Fruit fly (Drosophila melanogaster): ENCODE data around the gene Atxn7.

Atxn7 gene

dm6 chr2L:2397080-2397479, 21.4 kb downstream of the Atxn7 start (continued):
- no peak for TF ChIP-seq Lpt (GFP tag; optimal IDR thresholded peaks at IDR 0.05)
- TF ChIP-seq scrt (GFP tag; optimal IDR thresholded peaks at IDR 0.05) = no peak
- TF ChIP-seq CG32532 (GFP tag; IDR thresholded peaks at IDR 0.05) = no peak
- TF ChIP-seq row (GFP tag; IDR thresholded peaks at IDR 0.05) = peak; percentile 32; the same call in 1 of the 3 replicates
- no peak for TF ChIP-seq ssp (GFP tag; IDR thresholded peaks at IDR 0.05)
- no peak for TF ChIP-seq klu (GFP tag; IDR thresholded peaks at IDR 0.05)
- no peak for TF ChIP-seq pros (GFP tag; optimal IDR thresholded peaks at IDR 0.05)
- no peak for TF ChIP-seq Six4 (GFP tag; optimal IDR thresholded peaks at IDR 0.05)
- TF ChIP-seq hth (optimal IDR thresholded peaks at IDR 0.05) = no peak
- TF ChIP-seq Ets65A (GFP tag) = peak; percentile 66
- TF ChIP-seq CG11696 (GFP tag; IDR thresholded peaks at IDR 0.05) = no peak
- no peak for TF ChIP-seq B-H1 (GFP tag; IDR thresholded peaks at IDR 0.05)
- no peak for TF ChIP-seq CG16815 (GFP tag; optimal IDR thresholded peaks at IDR 0.05)
- TF ChIP-seq CG30020 (tag; optimal IDR thresholded peaks at IDR 0.05) = no peak
- TF ChIP-seq CG9727 (GFP tag; optimal IDR thresholded peaks at IDR 0.05) = no peak
- no peak for TF ChIP-seq CG8765 (GFP tag; IDR thresholded peaks at IDR 0.05)
- TF ChIP-seq CG2678 (tag; optimal IDR thresholded peaks at IDR 0.05) = no peak
- peak; percentile 46; the same call in 1 of the 2 replicates for TF ChIP-seq sisA (GFP tag; IDR thresholded peaks at IDR 0.05)
- no peak for TF ChIP-seq CG17829 (tag; optimal IDR thresholded peaks at IDR 0.05)
- TF ChIP-seq CG13624 (GFP tag; optimal IDR thresholded peaks at IDR 0.05) = no peak
- TF ChIP-seq CG7556 (GFP tag; optimal IDR thresholded peaks at IDR 0.05) = no peak
- no peak for TF ChIP-seq CG2712 (tag; optimal IDR thresholded peaks at IDR 0.05)
- TF ChIP-seq Adf1 (GFP tag; IDR thresholded peaks at IDR 0.05) = no peak
- TF ChIP-seq CG17186 (GFP tag; optimal IDR thresholded peaks at IDR 0.05) = no peak
- TF ChIP-seq ash1 (GFP tag; optimal IDR thresholded peaks at IDR 0.05) = no peak
- no peak for TF ChIP-seq CG12155 (GFP tag; optimal IDR thresholded peaks at IDR 0.05)
- TF ChIP-seq Bdp1 (GFP tag; optimal IDR thresholded peaks at IDR 0.05) = no peak
- TF ChIP-seq CG8388 (GFP tag; optimal IDR thresholded peaks at IDR 0.05) = no peak
- no peak for TF ChIP-seq gce (GFP tag; IDR thresholded peaks at IDR 0.05)
- peak; percentile 14 for TF ChIP-seq CG7839 (tag; optimal IDR thresholded peaks at IDR 0.05)
- TF ChIP-seq CG12104 (GFP tag; optimal IDR thresholded peaks at IDR 0.05) = no peak
- TF ChIP-seq Oaz (GFP tag; IDR thresholded peaks at IDR 0.05) = no peak
- TF ChIP-seq CG18619 (GFP tag; optimal IDR thresholded peaks at IDR 0.05) = no peak
- no peak for TF ChIP-seq BtbVII (GFP tag; optimal IDR thresholded peaks at IDR 0.05)
- TF ChIP-seq Gug (GFP tag; IDR thresholded peaks at IDR 0.05) = no peak
- no peak for TF ChIP-seq chinmo (GFP tag; IDR thresholded peaks at IDR 0.05; ENCODE audit: partially characterized antibody)
- TF ChIP-seq z (GFP tag; IDR thresholded peaks at IDR 0.05) = no peak
- TF ChIP-seq CG30403 (GFP tag; optimal IDR thresholded peaks at IDR 0.05) = no peak
- no peak for TF ChIP-seq CHES-1-like (GFP tag; optimal IDR thresholded peaks at IDR 0.05)
- TF ChIP-seq CG15479 (GFP tag; optimal IDR thresholded peaks at IDR 0.05) = no peak
- TF ChIP-seq CG3163 (GFP tag; optimal IDR thresholded peaks at IDR 0.05) = no peak
- no peak for TF ChIP-seq fd3F (GFP tag; optimal IDR thresholded peaks at IDR 0.05)
- TF ChIP-seq stc (GFP tag; IDR thresholded peaks at IDR 0.05) = no peak
- TF ChIP-seq CG9876 (GFP tag; optimal IDR thresholded peaks at IDR 0.05) = no peak
- no peak for TF ChIP-seq Ada2b (GFP tag; IDR thresholded peaks at IDR 0.05)
- 0 out of 2 replicates have a peak, but pooled peaks have one; percentile 11 for TF ChIP-seq H2.0 (GFP tag; IDR thresholded peaks at IDR 0.05)
- TF ChIP-seq CG11093 (GFP tag; IDR thresholded peaks at IDR 0.05) = no peak
- no peak for TF ChIP-seq CG7271 (tag; optimal IDR thresholded peaks at IDR 0.05)
- no peak for TF ChIP-seq gsb-n (tag; optimal IDR thresholded peaks at IDR 0.05)
- TF ChIP-seq twi (tag; optimal IDR thresholded peaks at IDR 0.05) = no peak
- TF ChIP-seq run (tag; optimal IDR thresholded peaks at IDR 0.05) = no peak

Measured in whole organism, embryonic.